Fruit fly (Drosophila melanogaster) S2 (cell line): ENCODE data around the gene Cand1.

Source experiments
- CG8478 ChIP-seq: fragments of >200 bp; optimal IDR thresholded peaks from 2 replicates; lab custom pipeline; 2018
- CTCF ChIP-seq, 2 experiments: fragments of >200 bp; optimal IDR thresholded peaks; 2 replicates each; lab custom pipeline; 2018

- TF ChIP-seq CG8478 (no peak), CTCF (optimal IDR thresholded peaks at IDR 0.05; lab: Kevin White, UChicago) (peak; percentile 12 to 32)
Observed at dm6 chr2L:10379865-10380264, 17.4 kb upstream of the Cand1 start, which contains the start of gene gny.
